Fruit fly (Drosophila melanogaster) whole organism, embryonic: ENCODE data around the gene Pstk.

ENCODE experiments used
- Ada2b ChIP-seq: fragments of 200-800 bp; sonication (Bioruptor generic); IDR thresholded peaks from 2 replicates; pipeline ENCODE4 v1.3.6; 2022; ENCODE audit warnings: missing biosample characterization, missing genetic modification characterization
- B-H1 ChIP-seq: fragments of 200-800 bp; sonication (Bioruptor generic); IDR thresholded peaks from 3 replicates; pipeline ENCODE4 v1.3.6; 2022; ENCODE audit warnings: missing biosample characterization, missing genetic modification characterization
- Bteb2 ChIP-seq: fragments of 200-800 bp; sonication (Bioruptor generic); optimal IDR thresholded peaks from 2 replicates; lab custom pipeline; 2016; ENCODE audit warnings: missing biosample characterization, missing genetic modification characterization
- CG10431 ChIP-seq: fragments of 200-800 bp; sonication (Bioruptor generic); optimal IDR thresholded peaks from 3 replicates; lab custom pipeline; 2018; ENCODE audit warnings: missing biosample characterization, mild to moderate bottlenecking, missing genetic modification characterization
- CG10959 ChIP-seq: fragments of 200-800 bp; sonication (Bioruptor generic); IDR thresholded peaks from 2 replicates; pipeline ENCODE4 v1.3.6; 2022; ENCODE audit warnings: missing biosample characterization, missing genetic modification characterization
- CG12104 ChIP-seq: fragments of 200-800 bp; sonication (Bioruptor generic); optimal IDR thresholded peaks from 3 replicates; lab custom pipeline; 2016; ENCODE audit warnings: missing biosample characterization, missing genetic modification characterization
- CG12236 ChIP-seq: fragments of 200-800 bp; sonication (Bioruptor generic); optimal IDR thresholded peaks from 2 replicates; lab custom pipeline; 2016; ENCODE audit warnings: missing biosample characterization, missing genetic modification characterization
- CG1233 ChIP-seq: fragments of 200-800 bp; sonication (Bioruptor generic); optimal IDR thresholded peaks from 4 replicates; lab custom pipeline; 2018; ENCODE audit warnings: missing biosample characterization, mild to moderate bottlenecking, missing genetic modification characterization
- CG14050 ChIP-seq: fragments of 200-800 bp; sonication (Bioruptor generic); IDR thresholded peaks from 3 replicates; pipeline ENCODE4 v1.3.6; 2022; ENCODE audit warnings: missing biosample characterization, missing genetic modification characterization
- CG1647 ChIP-seq: fragments of 200-800 bp; sonication (Bioruptor generic); optimal IDR thresholded peaks from 3 replicates; lab custom pipeline; 2016; ENCODE audit warnings: missing biosample characterization, missing genetic modification characterization
- CG16813 ChIP-seq: fragments of 200-800 bp; sonication (Bioruptor generic); IDR thresholded peaks from 3 replicates; pipeline ENCODE4 v1.3.6; 2022; ENCODE audit warnings: missing biosample characterization, missing genetic modification characterization; ENCODE audit not compliant: partially characterized antibody
- CG16815 ChIP-seq: fragments of 200-800 bp; sonication (Bioruptor generic); optimal IDR thresholded peaks from 3 replicates; lab custom pipeline; 2017; ENCODE audit warnings: missing biosample characterization, mild to moderate bottlenecking, missing genetic modification characterization
- CG17829 ChIP-seq: fragments of 200-800 bp; optimal IDR thresholded peaks from 2 replicates; lab custom pipeline; 2019; ENCODE audit warnings: missing biosample characterization, mild to moderate bottlenecking, missing genetic modification characterization, moderate library complexity
- CG2202 ChIP-seq: fragments of 200-800 bp; sonication (Bioruptor generic); optimal IDR thresholded peaks from 2 replicates; lab custom pipeline; 2018; ENCODE audit warnings: missing biosample characterization, mild to moderate bottlenecking, missing genetic modification characterization
- CG32532 ChIP-seq: fragments of 200-800 bp; sonication (Bioruptor generic); IDR thresholded peaks from 2 replicates; pipeline ENCODE4 v1.3.6; 2022; ENCODE audit warnings: missing biosample characterization, missing genetic modification characterization
- CG3281 ChIP-seq: fragments of 200-800 bp; sonication (Bioruptor generic); optimal IDR thresholded peaks from 3 replicates; lab custom pipeline; 2017; ENCODE audit warnings: missing biosample characterization, mild to moderate bottlenecking, missing genetic modification characterization
- CG4360 ChIP-seq: fragments of 200-800 bp; sonication (Bioruptor generic); IDR thresholded peaks from 2 replicates; pipeline ENCODE4 v1.3.6; 2022; ENCODE audit warnings: missing biosample characterization, missing genetic modification characterization
- CG4854 ChIP-seq: fragments of 200-800 bp; sonication (Bioruptor generic); optimal IDR thresholded peaks from 2 replicates; lab custom pipeline; 2016; ENCODE audit warnings: missing biosample characterization, missing genetic modification characterization, inconsistent platforms
- CG5953 ChIP-seq: fragments of 200-800 bp; sonication (Bioruptor generic); IDR thresholded peaks from 2 replicates; pipeline ENCODE4 v1.3.6; 2022; ENCODE audit warnings: missing biosample characterization, missing genetic modification characterization
- CG6689 ChIP-seq: fragments of 200-800 bp; sonication (Bioruptor generic); IDR thresholded peaks from 2 replicates; pipeline ENCODE4 v1.3.6; 2022; ENCODE audit warnings: missing biosample characterization, missing genetic modification characterization
- CG7745 ChIP-seq: fragments of 200-800 bp; sonication (Bioruptor generic); optimal IDR thresholded peaks from 2 replicates; lab custom pipeline; 2018; ENCODE audit warnings: missing biosample characterization, mild to moderate bottlenecking, missing genetic modification characterization, moderate library complexity
- CG9817 ChIP-seq: fragments of 200-800 bp; sonication (Bioruptor generic); optimal IDR thresholded peaks from 2 replicates; lab custom pipeline; 2018; ENCODE audit warnings: missing biosample characterization, mild to moderate bottlenecking, missing genetic modification characterization, moderate library complexity
- CG9876 ChIP-seq: fragments of 200-800 bp; sonication (Bioruptor generic); optimal IDR thresholded peaks from 2 replicates; lab custom pipeline; 2016; ENCODE audit warnings: missing biosample characterization, missing genetic modification characterization
- Chrac-16 ChIP-seq: fragments of 200-800 bp; sonication (Bioruptor generic); optimal IDR thresholded peaks from 3 replicates; lab custom pipeline; 2016; ENCODE audit warnings: missing biosample characterization, missing genetic modification characterization
- Ets65A ChIP-seq: fragments of 200-800 bp; sonication (Bioruptor generic); peaks from one replicate; lab custom pipeline; 2016; ENCODE audit warnings: missing biosample characterization, missing genetic modification characterization
- HLHmδ ChIP-seq: fragments of 200-800 bp; sonication (Bioruptor generic); optimal IDR thresholded peaks from 2 replicates; lab custom pipeline; 2018; ENCODE audit warnings: missing biosample characterization, mild to moderate bottlenecking, missing genetic modification characterization, moderate library complexity
- Hr51 ChIP-seq, 2 experiments: fragments of 200-800 bp; sonication (Bioruptor generic); optimal IDR thresholded peaks; 2 replicates in 1 of 2; 3 replicates in 1 of 2; lab custom pipeline; 2016 to 2018; ENCODE audit warnings: missing biosample characterization in 2 of 2, missing genetic modification characterization in 2 of 2, mild to moderate bottlenecking in 1 of 2, moderate library complexity in 1 of 2
- Lim3 ChIP-seq: fragments of 200-800 bp; sonication (Bioruptor generic); IDR thresholded peaks from 2 replicates; pipeline ENCODE4 v1.3.6; 2022; ENCODE audit warnings: missing biosample characterization, missing genetic modification characterization
- Nf-YA ChIP-seq: fragments of 200-800 bp; sonication (Bioruptor generic); IDR thresholded peaks from 2 replicates; pipeline ENCODE4 v1.3.6; 2022; ENCODE audit warnings: missing biosample characterization, missing genetic modification characterization
- Oaz ChIP-seq: fragments of 200-800 bp; sonication (Bioruptor generic); IDR thresholded peaks from 2 replicates; pipeline ENCODE4 v1.3.6; 2022; ENCODE audit warnings: missing biosample characterization, missing genetic modification characterization
- Usf ChIP-seq: fragments of 200-800 bp; sonication (Bioruptor generic); optimal IDR thresholded peaks from 2 replicates; lab custom pipeline; 2017; ENCODE audit warnings: missing genotype, missing biosample characterization, missing genetic modification characterization
- ac ChIP-seq: fragments of 200-800 bp; sonication (Bioruptor generic); optimal IDR thresholded peaks from 3 replicates; lab custom pipeline; 2017; ENCODE audit warnings: missing biosample characterization, mild to moderate bottlenecking, missing genetic modification characterization
- aop ChIP-seq: fragments of 200-800 bp; sonication (Bioruptor generic); IDR thresholded peaks from 2 replicates; pipeline ENCODE4 v1.3.6; 2022; ENCODE audit warnings: missing biosample characterization, missing genetic modification characterization
- ato ChIP-seq: fragments of 200-800 bp; sonication (Bioruptor generic); IDR thresholded peaks from 2 replicates; pipeline ENCODE4 v1.3.6; 2022; ENCODE audit warnings: missing biosample characterization, missing genetic modification characterization; ENCODE audit not compliant: partially characterized antibody
- cad ChIP-seq: fragments of >200 bp; optimal IDR thresholded peaks from 2 replicates; lab custom pipeline; 2017; ENCODE audit warnings: missing biosample characterization, missing genetic modification characterization
- ci ChIP-seq: fragments of 200-800 bp; sonication (Bioruptor generic); IDR thresholded peaks from 3 replicates; pipeline ENCODE4 v1.3.6; 2022; ENCODE audit warnings: missing biosample characterization, missing genetic modification characterization
- crp ChIP-seq, 2 experiments: fragments of 200-800 bp; sonication (Bioruptor generic); optimal IDR thresholded peaks; 2 replicates in 1 of 2; 3 replicates in 1 of 2; lab custom pipeline; 2017; ENCODE audit warnings: missing biosample characterization in 2 of 2, missing genetic modification characterization in 2 of 2, mild to moderate bottlenecking in 1 of 2, moderate library complexity in 1 of 2
- dan ChIP-seq: fragments of 200-800 bp; sonication (Bioruptor generic); IDR thresholded peaks from 2 replicates; pipeline ENCODE4 v1.3.6; 2022; ENCODE audit warnings: missing biosample characterization, missing genetic modification characterization
- eyg ChIP-seq: fragments of 200-800 bp; sonication (Bioruptor generic); optimal IDR thresholded peaks from 3 replicates; lab custom pipeline; 2016; ENCODE audit warnings: missing biosample characterization, missing genetic modification characterization
- gsb ChIP-seq: fragments of 200-800 bp; sonication (Bioruptor generic); IDR thresholded peaks from 2 replicates; pipeline ENCODE4 v1.3.6; 2022; ENCODE audit warnings: missing biosample characterization, missing genetic modification characterization
- jumu ChIP-seq: fragments of 200-800 bp; sonication (Bioruptor generic); optimal IDR thresholded peaks from 3 replicates; lab custom pipeline; 2016; ENCODE audit warnings: missing biosample characterization, missing genetic modification characterization
- lab ChIP-seq: fragments of 200-800 bp; sonication (Bioruptor generic); optimal IDR thresholded peaks from 3 replicates; lab custom pipeline; 2017; ENCODE audit warnings: missing biosample characterization, missing genetic modification characterization, mild to moderate bottlenecking, moderate library complexity, missing genetic modification reagents
- lov ChIP-seq, 2 experiments: fragments of 200-800 bp in 1 of 2; fragments of >200 bp in 1 of 2; sonication (Bioruptor generic) in 1 of 2; IDR thresholded peaks in 1 of 2; optimal IDR thresholded peaks in 1 of 2; 2 replicates in 1 of 2; 3 replicates in 1 of 2; pipeline versions ENCODE4 v1.3.6 to Lab custom; 2017 to 2022; ENCODE audit warnings: missing biosample characterization in 1 of 2, missing genetic modification characterization in 1 of 2
- otp ChIP-seq: fragments of 200-800 bp; sonication (Bioruptor generic); IDR thresholded peaks from 3 replicates; pipeline ENCODE4, ENCODE4 v1.3.6; 2022; ENCODE audit warnings: missing biosample characterization, missing genetic modification characterization
- phol ChIP-seq: fragments of 200-800 bp; sonication (Bioruptor generic); optimal IDR thresholded peaks from 3 replicates; lab custom pipeline; 2018; ENCODE audit warnings: missing biosample characterization, mild to moderate bottlenecking, missing genetic modification characterization, moderate library complexity
- prd ChIP-seq, 3 experiments: fragments of >200 bp in 2 of 3; fragments of 200-800 bp in 1 of 3; sonication (Bioruptor generic) in 1 of 3; optimal IDR thresholded peaks in 2 of 3; IDR thresholded peaks in 1 of 3; 2 replicates in 2 of 3; 3 replicates in 1 of 3; pipeline versions ENCODE4 v1.3.6 to Lab custom; 2017 to 2022; ENCODE audit warnings: missing biosample characterization in 1 of 3, missing genetic modification characterization in 1 of 3
- scrt ChIP-seq: fragments of 200-800 bp; sonication (Bioruptor generic); optimal IDR thresholded peaks from 2 replicates; lab custom pipeline; 2018; ENCODE audit warnings: missing biosample characterization, mild to moderate bottlenecking, missing genetic modification characterization, moderate library complexity
- seq ChIP-seq: fragments of 200-800 bp; sonication (Bioruptor generic); IDR thresholded peaks from 2 replicates; pipeline ENCODE4 v1.3.6; 2022; ENCODE audit warnings: missing biosample characterization, missing genetic modification characterization
- yki ChIP-seq: fragments of >200 bp; optimal IDR thresholded peaks from 3 replicates; lab custom pipeline; 2018

The Pstk gene

DNA sequence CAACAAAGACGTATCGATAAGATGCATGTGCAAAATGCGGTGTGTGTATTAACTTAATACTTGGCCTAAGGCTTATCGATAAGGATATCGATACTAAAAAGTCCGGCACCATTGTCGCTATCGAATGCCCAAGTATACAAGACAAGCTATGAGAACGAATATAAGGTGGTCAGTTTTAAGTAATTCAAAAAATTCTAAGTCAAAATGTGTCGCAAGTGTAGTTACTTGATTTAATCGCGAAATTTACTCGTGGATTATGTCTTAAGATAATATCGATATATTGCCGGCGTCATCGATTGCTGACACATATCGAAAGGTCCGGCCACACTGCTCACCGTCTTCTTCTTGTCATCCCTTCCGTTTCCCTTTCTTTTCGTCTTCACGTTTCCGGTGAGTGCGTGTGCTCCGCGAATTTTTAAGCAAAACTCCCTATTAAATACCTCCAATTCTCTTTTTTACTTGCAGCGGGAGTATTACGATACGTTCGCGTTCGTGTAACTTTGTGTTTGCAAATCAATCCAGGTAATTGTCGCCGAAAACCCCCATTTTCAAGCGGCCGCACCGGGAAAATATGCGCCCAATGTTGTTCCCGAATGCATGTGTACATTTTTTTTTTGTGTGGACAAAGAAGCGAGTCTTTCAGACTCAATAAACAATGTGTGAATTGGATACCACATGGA lies 20.5 kb downstream of the Pstk start, which contains the start of gene RpS10b (continued):
- TF ChIP-seq Nf-YA (GFP tag; lab: Robert Waterston, UW) (peak; percentile 70), CG7745 (tag; lab: Kevin White, UChicago) (peak; percentile 44), lov (optimal IDR thresholded peaks at IDR 0.05; lab: Kevin White, UChicago) (no peak), lov (GFP tag; IDR thresholded peaks at IDR 0.05; lab: Robert Waterston, UW) (peak; percentile 89), CG12104 (GFP tag; lab: Kevin White, UChicago) (peak; percentile 94), phol (tag; lab: Kevin White, UChicago) (peak; percentile 88), Lim3 (no peak), CG1647 (GFP tag; lab: Kevin White, UChicago) (peak; percentile 48), CG6689 (peak; percentile 70), CG2202 (tag; lab: Kevin White, UChicago) (peak; percentile 84), aop (GFP tag; lab: Robert Waterston, UW) (no peak), Chrac-16 (GFP tag; lab: Kevin White, UChicago) (peak; percentile 68), lab (GFP tag; lab: Kevin White, UChicago) (peak; percentile 96), eyg (GFP tag; lab: Kevin White, UChicago) (peak; percentile 93), seq (GFP tag; lab: Robert Waterston, UW) (peak; percentile 83), CG3281 (GFP tag; lab: Kevin White, UChicago) (peak; percentile 94), CG12236 (GFP tag; lab: Kevin White, UChicago) (peak; percentile 88), cad (no peak), CG14050 (GFP tag; lab: Robert Waterston, UW) (no peak), ac (GFP tag; lab: Kevin White, UChicago) (peak; percentile 93), Bteb2 (GFP tag; lab: Kevin White, UChicago) (peak; percentile 85), gsb (GFP tag; lab: Robert Waterston, UW) (peak; percentile 56; the same call in 1 of the 2 replicates), HLHmδ (GFP tag; lab: Kevin White, UChicago) (peak; percentile 98), crp (GFP tag; optimal IDR thresholded peaks at IDR 0.05; lab: Kevin White, UChicago) (peak in 1 of 2 experiments; percentile 63), CG10959 (GFP tag; lab: Robert Waterston, UW) (peak; percentile 64), ato (GFP tag; lab: Robert Waterston, UW) (peak; percentile 74; the same call in 1 of the 2 replicates), B-H1 (GFP tag; lab: Robert Waterston, UW) (peak; percentile 42; the same call in 1 of the 3 replicates), CG4854 (GFP tag; lab: Kevin White, UChicago) (peak; percentile 87), Ets65A (GFP tag; lab: Kevin White, UChicago) (peak; percentile 98), CG10431 (peak; percentile 96), otp (GFP tag; lab: Robert Waterston, UW) (peak; percentile 87), ci (GFP tag; lab: Robert Waterston, UW) (peak; percentile 96), Oaz (GFP tag; lab: Robert Waterston, UW) (peak; percentile 57), CG1233 (peak; percentile 96), prd (optimal IDR thresholded peaks at IDR 0.05; lab: Kevin White, UChicago) (no peak), prd (GFP tag; IDR thresholded peaks at IDR 0.05; lab: Robert Waterston, UW) (peak; percentile 60), scrt (GFP tag; lab: Kevin White, UChicago) (peak; percentile 88), CG17829 (tag; lab: Kevin White, UChicago) (peak; percentile 80), Ada2b (GFP tag; lab: Robert Waterston, UW) (no peak), Usf (peak; percentile 86), CG4360 (GFP tag; lab: Robert Waterston, UW) (no peak), Hr51 (GFP tag; optimal IDR thresholded peaks at IDR 0.05; lab: Kevin White, UChicago) (peak; percentile 78), jumu (GFP tag; lab: Kevin White, UChicago) (peak; percentile 73), CG32532 (GFP tag; lab: Robert Waterston, UW) (peak; percentile 96), CG16815 (GFP tag; lab: Kevin White, UChicago) (peak; percentile 64), dan (GFP tag; lab: Robert Waterston, UW) (no peak), CG16813 (GFP tag; lab: Robert Waterston, UW) (peak; percentile 98), CG9876 (GFP tag; lab: Kevin White, UChicago) (peak; percentile 89), yki (lab: Kevin White, UChicago) (no peak), CG5953 (GFP tag; lab: Robert Waterston, UW) (peak; percentile 74), CG9817 (tag; lab: Kevin White, UChicago) (peak; percentile 77)
